Fruit fly (Drosophila melanogaster) whole organism, prepupa: ENCODE results near the gene CG1896.

Experiments used
- CG10631 ChIP-seq: fragments of 200-800 bp; sonication (Bioruptor generic); optimal IDR thresholded peaks from 2 replicates; lab custom pipeline; 2016; ENCODE audit warnings: missing biosample characterization, missing genetic modification characterization
- CG10669 ChIP-seq: fragments of 200-800 bp; sonication (Bioruptor generic); optimal IDR thresholded peaks from 3 replicates; lab custom pipeline; 2018; ENCODE audit warnings: missing biosample characterization, mild to moderate bottlenecking, missing genetic modification characterization, moderate library complexity
- CG11294 ChIP-seq: fragments of 200-800 bp; sonication (Bioruptor generic); IDR thresholded peaks from 2 replicates; pipeline ENCODE4 v1.3.6; 2022; ENCODE audit warnings: missing biosample characterization, missing genetic modification characterization
- CG11762 ChIP-seq: fragments of 200-800 bp; sonication (Bioruptor generic); optimal IDR thresholded peaks from 3 replicates; lab custom pipeline; 2016; ENCODE audit warnings: missing biosample characterization, missing genetic modification characterization; ENCODE audit not compliant: insufficient read depth
- CG1621 ChIP-seq: fragments of 200-800 bp; sonication (Bioruptor generic); optimal IDR thresholded peaks from 3 replicates; lab custom pipeline; 2018; ENCODE audit warnings: missing biosample characterization, mild to moderate bottlenecking, missing genetic modification characterization
- CG32006 ChIP-seq: fragments of 200-800 bp; sonication (Bioruptor generic); optimal IDR thresholded peaks from 3 replicates; lab custom pipeline; 2017; ENCODE audit warnings: missing biosample characterization, mild to moderate bottlenecking, missing genetic modification characterization
- CG4318 ChIP-seq: fragments of 200-800 bp; sonication (Bioruptor generic); optimal IDR thresholded peaks from 3 replicates; lab custom pipeline; 2017; ENCODE audit warnings: missing biosample characterization, mild to moderate bottlenecking, missing genetic modification characterization
- CG6163 ChIP-seq: fragments of 200-800 bp; sonication (Bioruptor generic); IDR thresholded peaks from 3 replicates; pipeline ENCODE4 v1.3.6; 2022; ENCODE audit warnings: missing biosample characterization, missing genetic modification characterization
- CG6276 ChIP-seq: fragments of 200-800 bp; sonication (Bioruptor generic); optimal IDR thresholded peaks from 2 replicates; lab custom pipeline; 2017; ENCODE audit warnings: missing biosample characterization, mild to moderate bottlenecking, missing genetic modification characterization
- CG6808 ChIP-seq: fragments of 200-800 bp; sonication (Bioruptor generic); optimal IDR thresholded peaks from 3 replicates; lab custom pipeline; 2017; ENCODE audit warnings: missing biosample characterization, missing genetic modification characterization, mild to moderate bottlenecking, moderate library complexity, missing genetic modification reagents
- CG6854 ChIP-seq: fragments of 200-800 bp; sonication (Bioruptor generic); optimal IDR thresholded peaks from 2 replicates; lab custom pipeline; 2017; ENCODE audit warnings: missing biosample characterization, mild to moderate bottlenecking, missing genetic modification characterization
- CG7368 ChIP-seq: fragments of 200-800 bp; sonication (Bioruptor generic); optimal IDR thresholded peaks from 3 replicates; lab custom pipeline; 2016; ENCODE audit warnings: missing biosample characterization, missing genetic modification characterization
- CG8119 ChIP-seq: fragments of 200-800 bp; sonication (Bioruptor generic); IDR thresholded peaks from 3 replicates; pipeline ENCODE4 v1.3.6; 2022; ENCODE audit warnings: missing biosample characterization, missing genetic modification characterization
- CG8319 ChIP-seq: fragments of 200-800 bp; sonication (Bioruptor generic); optimal IDR thresholded peaks from 3 replicates; lab custom pipeline; 2016; ENCODE audit warnings: missing biosample characterization, missing genetic modification characterization
- CG9139 ChIP-seq: fragments of 200-800 bp; sonication (Bioruptor generic); optimal IDR thresholded peaks from 3 replicates; lab custom pipeline; 2017; ENCODE audit warnings: missing biosample characterization, mild to moderate bottlenecking, missing genetic modification characterization
- Eip75B ChIP-seq: fragments of 200-800 bp; sonication (Bioruptor generic); optimal IDR thresholded peaks from 3 replicates; lab custom pipeline; 2016; ENCODE audit warnings: missing biosample characterization, missing genetic modification characterization
- Eip93F ChIP-seq: fragments of 200-800 bp; sonication (Bioruptor generic); optimal IDR thresholded peaks from 2 replicates; lab custom pipeline; 2016; ENCODE audit warnings: missing biosample characterization, mild to moderate bottlenecking, missing genetic modification characterization
- Ets96B ChIP-seq: fragments of 200-800 bp; optimal IDR thresholded peaks from 2 replicates; lab custom pipeline; 2019; ENCODE audit warnings: missing biosample characterization, mild to moderate bottlenecking, missing genetic modification characterization, moderate library complexity
- Gug ChIP-seq: fragments of 200-800 bp; sonication (Bioruptor generic); IDR thresholded peaks from 2 replicates; pipeline ENCODE4 v1.3.6; 2022; ENCODE audit warnings: missing biosample characterization, missing genetic modification characterization
- Hr38 ChIP-seq: sonication (Bioruptor generic); optimal IDR thresholded peaks from 2 replicates; lab custom pipeline; 2016; ENCODE audit warnings: missing biosample characterization, missing genetic modification characterization
- Hr4 ChIP-seq: fragments of 200-800 bp; sonication (Bioruptor generic); optimal IDR thresholded peaks from 3 replicates; lab custom pipeline; 2016; ENCODE audit warnings: missing biosample characterization, missing genetic modification characterization
- Lpt ChIP-seq: fragments of 200-800 bp; sonication (Bioruptor generic); optimal IDR thresholded peaks from 3 replicates; lab custom pipeline; 2016; ENCODE audit warnings: missing biosample characterization, missing genetic modification characterization
- OdsH ChIP-seq: fragments of 200-800 bp; sonication (Bioruptor generic); optimal IDR thresholded peaks from 3 replicates; lab custom pipeline; 2016; ENCODE audit warnings: missing biosample characterization, missing genetic modification characterization
- Smox ChIP-seq: fragments of 200-800 bp; sonication (Bioruptor generic); optimal IDR thresholded peaks from 3 replicates; lab custom pipeline; 2016; ENCODE audit warnings: missing biosample characterization, missing genetic modification characterization
- Sox14 ChIP-seq: fragments of 200-800 bp; sonication (Bioruptor generic); optimal IDR thresholded peaks from 3 replicates; lab custom pipeline; 2016; ENCODE audit warnings: missing biosample characterization, missing genetic modification characterization
- Sox15 ChIP-seq: fragments of 200-800 bp; sonication (Bioruptor generic); optimal IDR thresholded peaks from 3 replicates; lab custom pipeline; 2016; ENCODE audit warnings: missing biosample characterization, missing genetic modification characterization
- achi ChIP-seq: fragments of 200-800 bp; sonication (Bioruptor generic); optimal IDR thresholded peaks from 3 replicates; lab custom pipeline; 2016; ENCODE audit warnings: missing biosample characterization, missing genetic modification characterization
- esn ChIP-seq: fragments of 200-800 bp; sonication (Bioruptor generic); optimal IDR thresholded peaks from 2 replicates; lab custom pipeline; 2016; ENCODE audit warnings: missing biosample characterization, mild to moderate bottlenecking, missing genetic modification characterization, moderate library complexity
- fd59A ChIP-seq: fragments of 200-800 bp; sonication (Bioruptor generic); optimal IDR thresholded peaks from 2 replicates; lab custom pipeline; 2017; ENCODE audit warnings: missing biosample characterization, mild to moderate bottlenecking, missing genetic modification characterization, missing genetic modification reagents
- fd85E ChIP-seq: fragments of 200-800 bp; sonication (Bioruptor generic); optimal IDR thresholded peaks from 3 replicates; lab custom pipeline; 2016; ENCODE audit warnings: missing biosample characterization, missing genetic modification characterization
- fkh ChIP-seq: fragments of 200-800 bp; sonication (Bioruptor generic); optimal IDR thresholded peaks from 3 replicates; lab custom pipeline; 2017; ENCODE audit warnings: missing biosample characterization, mild to moderate bottlenecking, missing genetic modification characterization, moderate library complexity
- net ChIP-seq: fragments of 200-800 bp; sonication (Bioruptor generic); optimal IDR thresholded peaks from 3 replicates; lab custom pipeline; 2016; ENCODE audit warnings: missing biosample characterization, missing genetic modification characterization
- pdm3 ChIP-seq: fragments of 200-800 bp; sonication (Bioruptor generic); optimal IDR thresholded peaks from 3 replicates; lab custom pipeline; 2016; ENCODE audit warnings: missing biosample characterization, missing genetic modification characterization
- salr ChIP-seq, 2 experiments: fragments of 200-800 bp; sonication (Bioruptor generic); optimal IDR thresholded peaks; 3 replicates each; lab custom pipeline; 2016 to 2018; ENCODE audit warnings: missing biosample characterization in 2 of 2, missing genetic modification characterization in 2 of 2, mild to moderate bottlenecking in 1 of 2
- spab ChIP-seq: fragments of 200-800 bp; sonication (Bioruptor generic); optimal IDR thresholded peaks from 2 replicates; lab custom pipeline; 2017; ENCODE audit warnings: missing biosample characterization, mild to moderate bottlenecking, missing genetic modification characterization, missing genetic modification reagents
- ss ChIP-seq, 2 experiments: fragments of 200-800 bp; sonication (Bioruptor generic); optimal IDR thresholded peaks; 2 replicates in 1 of 2; 3 replicates in 1 of 2; lab custom pipeline; 2017 to 2018; ENCODE audit warnings: mild to moderate bottlenecking in 2 of 2, missing biosample characterization in 2 of 2, missing genetic modification characterization in 2 of 2, moderate library complexity in 1 of 2
- svp ChIP-seq: fragments of 200-800 bp; sonication (Bioruptor generic); peaks from one replicate; lab custom pipeline; 2016; ENCODE audit warnings: missing biosample characterization, missing genetic modification characterization
- topi ChIP-seq: fragments of 200-800 bp; sonication (Bioruptor generic); optimal IDR thresholded peaks from 3 replicates; lab custom pipeline; 2016; ENCODE audit warnings: missing biosample characterization, missing genetic modification characterization
- vri ChIP-seq: fragments of 200-800 bp; sonication (Bioruptor generic); optimal IDR thresholded peaks from 3 replicates; lab custom pipeline; 2016; ENCODE audit warnings: missing biosample characterization, mild to moderate bottlenecking, missing genetic modification characterization

CG1896 gene

DNA sequence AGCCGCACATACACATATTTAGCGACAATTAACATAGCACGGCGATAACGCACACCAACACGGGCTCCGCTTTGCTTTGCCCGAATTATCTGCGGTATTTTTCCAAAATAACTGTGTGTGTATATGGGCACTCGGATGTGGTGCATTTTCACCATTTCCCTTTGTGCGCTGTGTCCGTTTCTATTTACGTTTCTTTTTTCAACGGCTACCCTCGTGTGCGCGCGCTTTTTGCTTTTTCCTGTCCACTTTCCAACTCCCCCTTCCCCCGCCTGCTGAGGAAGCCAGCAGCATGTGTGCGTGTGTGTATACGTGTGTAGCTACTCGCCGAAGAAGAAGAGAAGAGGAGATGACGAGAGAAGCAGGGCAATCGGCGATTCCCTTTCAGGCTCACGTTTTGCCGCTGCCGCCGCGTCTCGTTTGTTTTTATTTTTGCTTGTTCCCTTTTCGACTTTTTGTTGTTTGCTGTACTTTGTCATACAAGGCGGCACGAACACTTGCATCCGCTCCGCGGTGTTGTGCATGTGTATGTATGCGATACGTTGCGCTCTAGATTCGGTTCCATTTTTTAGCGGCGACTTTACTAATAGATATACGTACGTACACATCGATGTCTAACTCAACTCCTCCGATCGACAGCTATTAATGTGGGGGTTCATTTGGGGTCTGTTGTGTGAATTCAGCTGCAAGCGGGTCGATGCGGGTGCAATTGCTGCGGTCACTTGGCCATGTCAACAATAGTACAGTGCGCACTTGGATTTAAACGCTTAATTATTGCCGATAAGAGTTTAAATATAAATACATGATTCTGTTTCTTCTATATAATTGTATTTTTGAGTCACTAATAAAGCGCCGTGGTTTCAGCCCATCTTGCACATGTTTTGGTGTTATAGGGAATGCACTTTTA, 4.3 kb downstream of the CG1896 start (continued):
- TF ChIP-seq CG6854 = peak; percentile 80
- TF ChIP-seq CG4318 (GFP tag; lab: Kevin White, UChicago) = no peak
- peak; percentile 54 for TF ChIP-seq Sox14 (GFP tag; lab: Kevin White, UChicago)
- TF ChIP-seq OdsH = no peak
- peak; percentile 79 to 90 for TF ChIP-seq ss (GFP tag; optimal IDR thresholded peaks at IDR 0.05; lab: Kevin White, UChicago)
- no peak for TF ChIP-seq topi
- TF ChIP-seq CG6163 (GFP tag; lab: Robert Waterston, UW) = no peak
- no peak for TF ChIP-seq salr (GFP tag; optimal IDR thresholded peaks at IDR 0.05; lab: Kevin White, UChicago)
- TF ChIP-seq Smox (GFP tag; lab: Kevin White, UChicago) = no peak

DNA sequence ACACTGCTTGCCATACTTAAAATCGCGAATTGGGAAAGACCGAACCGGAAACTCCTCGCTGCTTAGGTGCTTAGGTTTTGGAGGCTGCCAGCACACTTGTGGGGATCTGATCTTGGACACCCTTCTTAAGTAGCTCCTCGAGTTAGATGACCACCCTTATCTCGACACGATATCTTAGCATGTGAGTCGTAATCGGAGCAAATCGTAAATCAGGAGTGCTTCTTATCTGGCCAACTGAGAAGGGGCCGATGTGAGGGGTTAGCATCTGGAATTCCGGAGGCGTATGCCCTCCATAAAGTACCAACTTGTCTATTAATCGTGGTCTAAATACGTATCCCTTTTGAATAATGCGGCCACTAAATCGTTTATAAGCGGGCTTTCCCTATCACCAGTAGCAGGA, 10.5 kb downstream of the CG1896 start, which contains the start of gene salt:
Gene salt, minus strand, starts transcription at position 101 of the 400 bp plus-strand sequence.
- TF ChIP-seq Gug (GFP tag; lab: Robert Waterston, UW) = no peak
- no peak for TF ChIP-seq CG8319 (GFP tag; lab: Kevin White, UChicago)
- no peak for TF ChIP-seq CG11762 (GFP tag; lab: Kevin White, UChicago)
- TF ChIP-seq fd59A (GFP tag; lab: Kevin White, UChicago) = no peak
- TF ChIP-seq svp (GFP tag; lab: Kevin White, UChicago) = no peak

DNA sequence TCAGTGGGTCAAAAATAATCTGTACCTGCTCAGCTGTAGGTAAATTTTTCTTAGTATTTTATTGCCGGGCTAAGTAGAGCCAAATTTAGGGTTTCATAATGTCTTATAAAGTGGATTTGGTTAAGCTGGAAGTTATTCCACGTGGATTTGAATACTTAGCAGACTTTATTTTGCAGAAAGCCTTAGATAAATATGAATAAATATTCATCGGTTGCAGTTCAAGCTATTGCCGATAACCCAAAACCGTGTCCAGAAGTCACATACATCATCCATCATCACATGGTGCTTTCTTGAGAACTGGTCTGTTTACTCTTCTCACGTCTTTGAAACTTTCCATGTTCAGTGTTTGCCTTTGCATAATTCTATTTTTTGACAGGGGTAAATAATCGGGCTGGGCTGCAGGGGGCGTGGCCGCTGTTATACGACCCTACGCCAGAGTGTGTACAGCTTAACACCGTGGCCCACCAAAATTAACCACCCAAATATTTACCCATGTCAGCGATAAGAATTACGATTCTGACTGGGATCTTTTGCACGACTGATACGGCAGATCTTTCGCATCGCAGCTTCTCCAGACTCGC, 14.6 kb downstream of the CG1896 start, which contains the start of gene CG2187:
Gene CG2187, minus strand, starts transcription at position 51 of the 581 bp plus-strand sequence.
- TF ChIP-seq spab (GFP tag; lab: Kevin White, UChicago) (no peak), fkh (GFP tag; lab: Kevin White, UChicago) (peak; percentile 87), CG10631 (no peak), svp (GFP tag; lab: Kevin White, UChicago) (peak; percentile 71), achi (GFP tag; lab: Kevin White, UChicago) (no peak), salr (GFP tag; optimal IDR thresholded peaks at IDR 0.05; lab: Kevin White, UChicago) (no peak)
- TF ChIP-seq, all 60 proteins: peak for 2

DNA sequence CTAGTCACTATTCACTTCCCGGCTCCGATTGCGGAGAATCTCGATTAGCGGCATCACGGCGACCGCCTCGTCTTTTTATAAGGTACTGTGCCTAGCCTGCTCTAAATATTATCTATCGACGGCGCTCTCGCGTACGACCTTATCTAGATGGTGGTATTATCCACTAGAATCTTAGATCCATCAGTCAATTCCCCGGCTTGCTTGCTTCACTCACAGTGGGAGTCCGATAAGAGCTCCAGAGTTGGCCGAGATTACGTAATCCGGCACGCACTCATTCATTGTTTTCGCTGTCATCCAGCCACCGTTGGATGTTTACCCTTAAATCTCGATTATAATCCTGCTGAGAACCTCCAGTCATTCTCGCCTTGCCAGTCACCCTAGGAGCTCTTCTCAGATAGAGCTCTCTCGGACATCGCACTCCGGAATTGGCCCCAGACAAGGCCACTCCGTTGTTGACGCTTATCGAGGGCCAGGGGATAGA, 17.5 kb downstream of the CG1896 start, which contains the start of gene Smvt:
Gene Smvt, minus strand, starts transcription at position 51 of the 481 bp plus-strand sequence.
- TF ChIP-seq vri (GFP tag; lab: Kevin White, UChicago) (peak; percentile 49), CG8119 (GFP tag; lab: Robert Waterston, UW) (no peak), fkh (GFP tag; lab: Kevin White, UChicago) (peak; percentile 7), OdsH (no peak)

DNA sequence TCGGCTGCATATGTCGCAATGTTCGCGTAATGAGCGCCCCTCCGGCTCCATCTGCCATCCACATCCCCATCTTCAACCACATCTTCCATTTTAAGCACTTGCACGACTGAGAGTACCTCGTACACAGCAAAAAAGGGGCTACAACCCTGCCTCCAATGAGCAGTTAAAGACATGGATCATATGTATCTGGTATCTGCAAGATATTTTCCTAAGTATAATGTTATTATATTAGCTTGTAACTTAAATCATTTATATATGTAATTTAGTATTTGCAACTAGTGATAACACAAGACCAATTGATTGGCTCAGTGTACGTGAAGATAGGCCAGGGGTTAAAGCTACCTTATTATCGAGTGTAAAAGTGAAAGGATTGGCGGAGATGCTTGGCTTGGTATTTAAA, 18.6 kb downstream of the CG1896 start:
- TF ChIP-seq esn (GFP tag; lab: Kevin White, UChicago) (no peak), salr (GFP tag; optimal IDR thresholded peaks at IDR 0.05; lab: Kevin White, UChicago) (peak in 1 of 2 experiments; percentile 15), net (GFP tag; lab: Kevin White, UChicago) (peak; percentile 67), CG7368 (peak; percentile 54), Sox15 (peak; percentile 57), Smox (GFP tag; lab: Kevin White, UChicago) (peak; percentile 17), CG10669 (peak; percentile 73), fd59A (GFP tag; lab: Kevin White, UChicago) (peak; percentile 46), Lpt (GFP tag; lab: Kevin White, UChicago) (peak; percentile 69), pdm3 (peak; percentile 68), Eip75B (GFP tag; lab: Kevin White, UChicago) (peak; percentile 59), CG6808 (peak; percentile 57), CG32006 (GFP tag; lab: Kevin White, UChicago) (peak; percentile 81), fd85E (GFP tag; lab: Kevin White, UChicago) (no peak), CG6276 (GFP tag; lab: Kevin White, UChicago) (peak; percentile 43), Hr38 (GFP tag; lab: Kevin White, UChicago) (no peak), Ets96B (tag; lab: Kevin White, UChicago) (peak; percentile 81), achi (GFP tag; lab: Kevin White, UChicago) (peak; percentile 78), CG1621 (peak; percentile 62), OdsH (peak; percentile 75), Eip93F (GFP tag; lab: Kevin White, UChicago) (no peak), Sox14 (GFP tag; lab: Kevin White, UChicago) (peak; percentile 34), CG9139 (peak; percentile 27), Hr4 (peak; percentile 84), CG11294 (peak; percentile 13; the same call in 1 of the 2 replicates)
